Fruit fly (Drosophila melanogaster) whole organism, embryonic: ENCODE measurements around the gene Lamtor5.

Source experiments
- Ada2b ChIP-seq: fragments of 200-800 bp; sonication (Bioruptor generic); IDR thresholded peaks from 2 replicates; pipeline ENCODE4 v1.3.6; 2022; ENCODE audit warnings: missing biosample characterization, missing genetic modification characterization
- Awh ChIP-seq: fragments of 200-800 bp; sonication (Bioruptor generic); IDR thresholded peaks from 2 replicates; pipeline ENCODE4, ENCODE4 v1.3.6; 2022; ENCODE audit warnings: missing biosample characterization, missing genetic modification characterization
- CG10209 ChIP-seq: fragments of 200-800 bp; sonication (Bioruptor generic); optimal IDR thresholded peaks from 3 replicates; lab custom pipeline; 2017; ENCODE audit warnings: missing biosample characterization, mild to moderate bottlenecking, missing genetic modification characterization, missing genetic modification reagents
- CG10959 ChIP-seq: fragments of 200-800 bp; sonication (Bioruptor generic); IDR thresholded peaks from 2 replicates; pipeline ENCODE4 v1.3.6; 2022; ENCODE audit warnings: missing biosample characterization, missing genetic modification characterization
- CG11085 ChIP-seq: fragments of 200-800 bp; sonication (Bioruptor generic); IDR thresholded peaks from 2 replicates; pipeline ENCODE4 v1.3.6; 2022; ENCODE audit warnings: missing biosample characterization, missing genetic modification characterization
- CG12942 ChIP-seq: fragments of 200-800 bp; sonication (Bioruptor generic); optimal IDR thresholded peaks from 3 replicates; lab custom pipeline; 2016; ENCODE audit warnings: missing biosample characterization, missing genetic modification characterization
- CG13624 ChIP-seq: fragments of 200-800 bp; sonication (Bioruptor generic); optimal IDR thresholded peaks from 2 replicates; lab custom pipeline; 2016; ENCODE audit warnings: missing biosample characterization, missing genetic modification characterization
- CG13894 ChIP-seq: fragments of 200-800 bp; sonication (Bioruptor generic); optimal IDR thresholded peaks from 3 replicates; lab custom pipeline; 2018; ENCODE audit warnings: missing biosample characterization, mild to moderate bottlenecking, missing genetic modification characterization, moderate library complexity
- CG1529 ChIP-seq: fragments of 200-800 bp; sonication (Bioruptor generic); optimal IDR thresholded peaks from 3 replicates; lab custom pipeline; 2018; ENCODE audit warnings: missing biosample characterization, missing genetic modification characterization
- CG15696 ChIP-seq: fragments of 200-800 bp; sonication (Bioruptor generic); optimal IDR thresholded peaks from 2 replicates; lab custom pipeline; 2019; ENCODE audit warnings: missing biosample characterization, mild to moderate bottlenecking, missing genetic modification characterization, moderate library complexity
- CG17186 ChIP-seq: fragments of 200-800 bp; sonication (Bioruptor generic); optimal IDR thresholded peaks from 3 replicates; lab custom pipeline; 2017; ENCODE audit warnings: missing biosample characterization, missing genetic modification reagents, missing genetic modification characterization
- CG33557 ChIP-seq: fragments of 200-800 bp; sonication (Bioruptor generic); optimal IDR thresholded peaks from 2 replicates; lab custom pipeline; 2019; ENCODE audit warnings: missing biosample characterization, mild to moderate bottlenecking, missing genetic modification characterization, moderate library complexity
- CG34422 ChIP-seq: fragments of 200-800 bp; sonication (Bioruptor generic); IDR thresholded peaks from 3 replicates; pipeline ENCODE4 v1.3.6; 2022; ENCODE audit warnings: missing biosample characterization, missing genetic modification characterization
- CG3726 ChIP-seq: fragments of 200-800 bp; sonication (Bioruptor generic); IDR thresholded peaks from 3 replicates; pipeline ENCODE4, ENCODE4 v1.3.6; 2022; ENCODE audit warnings: missing biosample characterization, missing genetic modification characterization
- CG43689 ChIP-seq: fragments of 200-800 bp; sonication (Bioruptor generic); IDR thresholded peaks from 2 replicates; pipeline ENCODE4 v1.3.6; 2022; ENCODE audit warnings: missing biosample characterization, missing genetic modification characterization
- CG6791 ChIP-seq: fragments of 200-800 bp; sonication (Bioruptor generic); IDR thresholded peaks from 3 replicates; pipeline ENCODE4 v1.3.6; 2022; ENCODE audit warnings: missing biosample characterization, missing genetic modification characterization; ENCODE audit not compliant: partially characterized antibody
- CG6813 ChIP-seq: fragments of 200-800 bp; sonication (Bioruptor generic); optimal IDR thresholded peaks from 2 replicates; lab custom pipeline; 2017; ENCODE audit warnings: missing biosample characterization, missing genetic modification characterization, mild to moderate bottlenecking, moderate library complexity, missing genetic modification reagents
- CG7372 ChIP-seq: fragments of 200-800 bp; sonication (Bioruptor generic); IDR thresholded peaks from 2 replicates; pipeline ENCODE4 v1.3.6; 2022; ENCODE audit warnings: missing biosample characterization, missing genetic modification characterization
- CG9437 ChIP-seq: fragments of 200-800 bp; sonication (Bioruptor generic); optimal IDR thresholded peaks from 2 replicates; lab custom pipeline; 2018; ENCODE audit warnings: missing biosample characterization, mild to moderate bottlenecking, missing genetic modification characterization
- Chrac-16 ChIP-seq: fragments of 200-800 bp; sonication (Bioruptor generic); optimal IDR thresholded peaks from 3 replicates; lab custom pipeline; 2016; ENCODE audit warnings: missing biosample characterization, missing genetic modification characterization
- Dbx ChIP-seq: fragments of 200-800 bp; sonication (Bioruptor generic); IDR thresholded peaks from 3 replicates; pipeline ENCODE4 v1.3.6; 2022; ENCODE audit warnings: missing biosample characterization, missing genetic modification characterization
- Deaf1 ChIP-seq: fragments of 200-800 bp; optimal IDR thresholded peaks from 3 replicates; lab custom pipeline; 2019; ENCODE audit warnings: missing biosample characterization, mild to moderate bottlenecking, missing genetic modification characterization, moderate library complexity
- Dek ChIP-seq: fragments of 200-800 bp; sonication (Bioruptor generic); optimal IDR thresholded peaks from 3 replicates; lab custom pipeline; 2019; ENCODE audit warnings: missing biosample characterization, mild to moderate bottlenecking, missing genetic modification characterization, moderate library complexity
- Dfd ChIP-seq, 2 experiments: fragments of >200 bp; optimal IDR thresholded peaks; 2 replicates each; lab custom pipeline; 2017; ENCODE audit warnings: missing biosample characterization in 2 of 2, missing genetic modification characterization in 2 of 2
- Doc3 ChIP-seq: fragments of 200-800 bp; sonication (Bioruptor generic); IDR thresholded peaks from 3 replicates; pipeline ENCODE4 v1.3.6; 2022; ENCODE audit warnings: missing biosample characterization, missing genetic modification characterization; ENCODE audit not compliant: partially characterized antibody
- Dref ChIP-seq: fragments of 200-800 bp; sonication (Bioruptor generic); IDR thresholded peaks from 2 replicates; pipeline ENCODE4 v1.3.6; 2022; ENCODE audit warnings: missing biosample characterization, missing genetic modification characterization
- Fer1 ChIP-seq: fragments of 200-800 bp; sonication (Bioruptor generic); optimal IDR thresholded peaks from 2 replicates; lab custom pipeline; 2017; ENCODE audit warnings: missing biosample characterization, mild to moderate bottlenecking, missing genetic modification characterization
- Gsc ChIP-seq: fragments of 200-800 bp; sonication (Bioruptor generic); IDR thresholded peaks from 2 replicates; pipeline ENCODE4 v1.3.6; 2022; ENCODE audit warnings: missing biosample characterization, missing genetic modification characterization
- HHEX ChIP-seq: fragments of 200-800 bp; sonication (Bioruptor generic); optimal IDR thresholded peaks from 3 replicates; lab custom pipeline; 2017; ENCODE audit warnings: missing biosample characterization, mild to moderate bottlenecking, missing genetic modification characterization, missing genetic modification reagents
- Hr78 ChIP-seq, 2 experiments: fragments of 200-800 bp in 1 of 2; fragments of >200 bp in 1 of 2; sonication (Bioruptor generic) in 1 of 2; optimal IDR thresholded peaks; 2 replicates each; lab custom pipeline; 2017 to 2019; ENCODE audit warnings: missing biosample characterization in 2 of 2, missing genetic modification characterization in 2 of 2, mild to moderate bottlenecking in 1 of 2, moderate library complexity in 1 of 2
- Nf-YA ChIP-seq: fragments of 200-800 bp; sonication (Bioruptor generic); IDR thresholded peaks from 2 replicates; pipeline ENCODE4 v1.3.6; 2022; ENCODE audit warnings: missing biosample characterization, missing genetic modification characterization
- Rfx ChIP-seq: fragments of 200-800 bp; sonication (Bioruptor generic); IDR thresholded peaks from 2 replicates; pipeline ENCODE4 v1.3.6; 2022; ENCODE audit warnings: missing biosample characterization, missing genetic modification characterization
- Sox102F ChIP-seq: fragments of 200-800 bp; sonication (Bioruptor generic); optimal IDR thresholded peaks from 2 replicates; lab custom pipeline; 2018; ENCODE audit warnings: missing biosample characterization, mild to moderate bottlenecking, missing genetic modification characterization, moderate library complexity
- Spps ChIP-seq: fragments of 200-800 bp; sonication (Bioruptor generic); optimal IDR thresholded peaks from 2 replicates; lab custom pipeline; 2018; ENCODE audit warnings: missing biosample characterization, mild to moderate bottlenecking, missing genetic modification characterization
- Trl ChIP-seq, 3 experiments: fragments of >200 bp in 2 of 3; fragments of 200-800 bp in 1 of 3; sonication (Bioruptor generic) in 1 of 3; optimal IDR thresholded peaks; 2 replicates in 1 of 3; 3 replicates in 2 of 3; lab custom pipeline; 2016 to 2017; ENCODE audit warnings: missing biosample characterization in 1 of 3, missing genetic modification characterization in 1 of 3
- bbx ChIP-seq: fragments of 200-800 bp; sonication (Bioruptor generic); IDR thresholded peaks from 2 replicates; pipeline ENCODE4 v1.3.6; 2022; ENCODE audit warnings: missing biosample characterization, missing genetic modification characterization; ENCODE audit not compliant: partially characterized antibody
- bigmax ChIP-seq: fragments of 200-800 bp; sonication (Bioruptor generic); optimal IDR thresholded peaks from 2 replicates; lab custom pipeline; 2018; ENCODE audit warnings: missing biosample characterization, mild to moderate bottlenecking, missing genetic modification characterization
- chinmo ChIP-seq: fragments of 200-800 bp; sonication (Bioruptor generic); IDR thresholded peaks from 4 replicates; pipeline ENCODE4 v1.3.6; 2022; ENCODE audit warnings: missing biosample characterization, missing genetic modification characterization; ENCODE audit not compliant: partially characterized antibody
- croc ChIP-seq: fragments of 200-800 bp; sonication (Bioruptor generic); conservative IDR thresholded peaks from 3 replicates; pipeline ENCODE4 v1.3.6; 2022; ENCODE audit warnings: missing biosample characterization, missing genetic modification characterization
- ems ChIP-seq: fragments of 200-800 bp; sonication (Bioruptor generic); optimal IDR thresholded peaks from 3 replicates; lab custom pipeline; 2016; ENCODE audit warnings: missing biosample characterization, missing genetic modification characterization
- h ChIP-seq: fragments of >200 bp; optimal IDR thresholded peaks from 2 replicates; lab custom pipeline; 2017
- jumu ChIP-seq: fragments of 200-800 bp; sonication (Bioruptor generic); optimal IDR thresholded peaks from 3 replicates; lab custom pipeline; 2016; ENCODE audit warnings: missing biosample characterization, missing genetic modification characterization
- lmd ChIP-seq: fragments of 200-800 bp; sonication (Bioruptor generic); IDR thresholded peaks from 2 replicates; pipeline ENCODE4 v1.3.6; 2022; ENCODE audit warnings: missing biosample characterization, missing genetic modification characterization
- nom ChIP-seq: fragments of 200-800 bp; sonication (Bioruptor generic); optimal IDR thresholded peaks from 2 replicates; lab custom pipeline; 2017; ENCODE audit warnings: missing biosample characterization, missing genetic modification characterization, mild to moderate bottlenecking, moderate library complexity, missing genetic modification reagents
- rib ChIP-seq: fragments of 200-800 bp; sonication (Bioruptor generic); IDR thresholded peaks from 2 replicates; pipeline ENCODE4 v1.3.6; 2022; ENCODE audit warnings: missing biosample characterization, missing genetic modification characterization
- schlank ChIP-seq: fragments of 200-800 bp; sonication (Bioruptor generic); optimal IDR thresholded peaks from 2 replicates; lab custom pipeline; 2018; ENCODE audit warnings: missing biosample characterization, mild to moderate bottlenecking, missing genetic modification characterization
- sim ChIP-seq: fragments of 200-800 bp; sonication (Bioruptor generic); IDR thresholded peaks from 2 replicates; pipeline ENCODE4 v1.3.6; 2022; ENCODE audit warnings: missing biosample characterization, missing genetic modification characterization
- sna ChIP-seq: fragments of 200-800 bp; sonication (Bioruptor generic); IDR thresholded peaks from 2 replicates; pipeline ENCODE4 v1.3.6; 2022; ENCODE audit warnings: missing biosample characterization, missing genetic modification characterization; ENCODE audit not compliant: partially characterized antibody
- tin ChIP-seq: fragments of 200-800 bp; sonication (Bioruptor generic); optimal IDR thresholded peaks from 3 replicates; lab custom pipeline; 2016; ENCODE audit warnings: missing biosample characterization, missing genetic modification characterization
- wdn ChIP-seq: fragments of 200-800 bp; sonication (Bioruptor generic); IDR thresholded peaks from 2 replicates; pipeline ENCODE4 v1.3.6; 2022; ENCODE audit warnings: missing biosample characterization, missing genetic modification characterization

The Lamtor5 gene

dm6 chrX:1879606-1880110 lies 20.9 kb upstream of the Lamtor5 start, which contains the start of gene CG14818 (continued):
- peak; percentile 72 for TF ChIP-seq lmd (GFP tag; lab: Robert Waterston, UW)
- no peak for TF ChIP-seq wdn (GFP tag; lab: Robert Waterston, UW)
- TF ChIP-seq Sox102F (GFP tag; lab: Kevin White, UChicago): no peak
- TF ChIP-seq Dref (GFP tag; lab: Robert Waterston, UW): no peak
- peak; percentile 74 for TF ChIP-seq bbx (GFP tag; lab: Robert Waterston, UW)
- 0 out of 2 replicates have a peak, but pooled peaks have one; percentile 39 for TF ChIP-seq CG11085 (GFP tag; lab: Robert Waterston, UW)
- no peak for TF ChIP-seq bigmax (GFP tag; lab: Kevin White, UChicago)
- TF ChIP-seq Chrac-16 (GFP tag; lab: Kevin White, UChicago): peak; percentile 53
- TF ChIP-seq CG7372 (GFP tag; lab: Robert Waterston, UW): peak; percentile 56
- peak; percentile 56 for TF ChIP-seq CG10209
- TF ChIP-seq nom (GFP tag; lab: Kevin White, UChicago): no peak
- peak; percentile 33 for TF ChIP-seq CG33557
- peak; percentile 33; the same call in 1 of the 2 replicates for TF ChIP-seq CG10959 (GFP tag; lab: Robert Waterston, UW)
- TF ChIP-seq CG6813 (GFP tag; lab: Kevin White, UChicago): peak; percentile 8
- TF ChIP-seq CG9437 (GFP tag; lab: Kevin White, UChicago): peak; percentile 83
- TF ChIP-seq Gsc (GFP tag; lab: Robert Waterston, UW): no peak
- peak; percentile 36 for TF ChIP-seq CG12942 (GFP tag; lab: Kevin White, UChicago)
- no peak for TF ChIP-seq CG17186 (GFP tag; lab: Kevin White, UChicago)
- TF ChIP-seq Awh (GFP tag; lab: Robert Waterston, UW): no peak
- TF ChIP-seq CG13894: peak; percentile 63
- no peak for TF ChIP-seq rib (GFP tag; lab: Robert Waterston, UW)
- peak; percentile 47 for TF ChIP-seq CG13624
- TF ChIP-seq ems: peak; percentile 38
- TF ChIP-seq tin: peak; percentile 49
- TF ChIP-seq sna (GFP tag; lab: Robert Waterston, UW): peak; percentile 86
- peak; percentile 29 for TF ChIP-seq Dek (tag; lab: Kevin White, UChicago)
- TF ChIP-seq HHEX (GFP tag; lab: Kevin White, UChicago): peak; percentile 34
- no peak for TF ChIP-seq h (lab: Kevin White, UChicago)
- peak; percentile 48; the same call in 1 of the 3 replicates for TF ChIP-seq CG34422 (GFP tag; lab: Robert Waterston, UW)
- TF ChIP-seq schlank (tag; lab: Kevin White, UChicago): peak; percentile 42
- no peak for TF ChIP-seq Nf-YA (GFP tag; lab: Robert Waterston, UW)
- peak; percentile 72 for TF ChIP-seq Dbx
- TF ChIP-seq CG1529 (GFP tag; lab: Kevin White, UChicago): no peak
- peak; percentile 82 for TF ChIP-seq Rfx (GFP tag; lab: Robert Waterston, UW)
- TF ChIP-seq CG6791: peak; percentile 81
- TF ChIP-seq CG3726 (GFP tag; lab: Robert Waterston, UW): no peak
- peak; percentile 31 for TF ChIP-seq Fer1 (GFP tag; lab: Kevin White, UChicago)
- 0 out of 2 replicates have a peak, but pooled peaks have one; percentile 22 for TF ChIP-seq CG43689 (GFP tag; lab: Robert Waterston, UW)
- peak in 1 of 2 experiments; percentile 62 for TF ChIP-seq Hr78 (GFP tag; optimal IDR thresholded peaks at IDR 0.05; lab: Kevin White, UChicago)
- no peak for TF ChIP-seq Deaf1 (tag; lab: Kevin White, UChicago)
- peak; percentile 61 for TF ChIP-seq CG15696 (tag; lab: Kevin White, UChicago)
- TF ChIP-seq Spps (tag; lab: Kevin White, UChicago): no peak
- no peak for TF ChIP-seq Trl (optimal IDR thresholded peaks at IDR 0.05; lab: Kevin White, UChicago)
- TF ChIP-seq Trl (GFP tag; optimal IDR thresholded peaks at IDR 0.05; lab: Kevin White, UChicago): peak; percentile 69
- no peak for TF ChIP-seq sim (GFP tag; lab: Robert Waterston, UW)
- peak; percentile 29; the same call in 2 of the 3 replicates for TF ChIP-seq croc (GFP tag; lab: Robert Waterston, UW)
- TF ChIP-seq Doc3: peak; percentile 92
- TF ChIP-seq Dfd (GFP tag; optimal IDR thresholded peaks at IDR 0.05; lab: Kevin White, UChicago): no peak
- TF ChIP-seq Ada2b (GFP tag; lab: Robert Waterston, UW): peak; percentile 60
- TF ChIP-seq chinmo (GFP tag; lab: Robert Waterston, UW): peak; percentile 71; the same call in 1 of the 4 replicates
- peak; percentile 54 for TF ChIP-seq jumu
